Worm (Caenorhabditis elegans) whole organism, midembryonic: ENCODE measurements around the gene dcr-1.

Experiments
- T22C8.4 ChIP-seq: fragments of 200-800 bp; sonication (Bioruptor generic); IDR thresholded peaks from 2 replicates; pipeline ENCODE4 v1.3.6; 2022; ENCODE audit warnings: missing genetic modification characterization, missing compliant biosample characterization
- tab-1 ChIP-seq: fragments of 200-800 bp; sonication (Bioruptor generic); IDR thresholded peaks from 2 replicates; pipeline ENCODE4 v1.3.6; 2022; ENCODE audit warnings: missing genetic modification characterization, missing compliant biosample characterization
- ztf-23 ChIP-seq: fragments of 200-800 bp; sonication (Bioruptor generic); IDR thresholded peaks from 2 replicates; pipeline ENCODE4 v1.3.6; 2022; ENCODE audit warnings: missing genetic modification reagents, missing genetic modification characterization, missing compliant biosample characterization

DNA sequence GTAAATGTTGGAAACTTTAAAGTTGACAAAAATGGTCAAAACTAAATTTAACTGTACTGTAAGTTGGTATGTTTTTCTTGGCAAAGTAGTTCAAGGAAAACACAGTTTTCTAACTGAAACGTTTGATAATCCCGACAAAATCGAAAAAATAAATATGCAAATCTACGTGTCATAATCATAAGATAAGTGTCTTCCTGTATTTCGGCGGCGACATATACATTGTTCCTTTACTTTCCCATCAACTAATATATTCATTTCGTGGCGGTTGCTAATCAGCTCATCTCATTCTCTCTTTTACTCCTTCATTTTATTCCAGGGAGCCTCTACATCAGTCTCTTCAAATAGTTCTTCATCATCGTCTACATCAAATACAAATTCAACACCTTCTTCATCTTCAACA lies 12.3 kb downstream of the dcr-1 start:
- no peak for TF ChIP-seq T22C8.4
- no peak for TF ChIP-seq ztf-23 (GFP tag; lab: Robert Waterston, UW)
- TF ChIP-seq tab-1 (GFP tag; lab: Robert Waterston, UW), result no peak
